Fruit fly (Drosophila melanogaster) whole organism, embryonic: ENCODE data around the gene LManIV.

Experiments
- Antp ChIP-seq: fragments of 200-800 bp; sonication (Bioruptor generic); optimal IDR thresholded peaks from 3 replicates; lab custom pipeline; 2016; ENCODE audit warnings: missing biosample characterization, missing genetic modification characterization
- CG10274 ChIP-seq: fragments of 200-800 bp; sonication (Bioruptor generic); optimal IDR thresholded peaks from 3 replicates; lab custom pipeline; 2017; ENCODE audit warnings: missing biosample characterization, mild to moderate bottlenecking, missing genetic modification characterization
- CG11085 ChIP-seq: fragments of 200-800 bp; sonication (Bioruptor generic); IDR thresholded peaks from 2 replicates; pipeline ENCODE4 v1.3.6; 2022; ENCODE audit warnings: missing biosample characterization, missing genetic modification characterization
- CG12299 ChIP-seq: fragments of 200-800 bp; sonication (Bioruptor generic); optimal IDR thresholded peaks from 2 replicates; lab custom pipeline; 2018; ENCODE audit warnings: missing biosample characterization, mild to moderate bottlenecking, missing genetic modification characterization
- CG13123 ChIP-seq: fragments of 200-800 bp; sonication (Bioruptor generic); optimal IDR thresholded peaks from 2 replicates; lab custom pipeline; 2016; ENCODE audit warnings: missing biosample characterization, missing genetic modification characterization
- CG15601 ChIP-seq: fragments of 200-800 bp; sonication (Bioruptor generic); optimal IDR thresholded peaks from 3 replicates; lab custom pipeline; 2019; ENCODE audit warnings: missing biosample characterization, mild to moderate bottlenecking, missing genetic modification characterization, moderate library complexity
- CG1602 ChIP-seq: fragments of 200-800 bp; sonication (Bioruptor generic); optimal IDR thresholded peaks from 3 replicates; lab custom pipeline; 2016; ENCODE audit warnings: missing biosample characterization, missing genetic modification characterization
- CG18011 ChIP-seq: fragments of 200-800 bp; sonication (Bioruptor generic); optimal IDR thresholded peaks from 2 replicates; lab custom pipeline; 2017; ENCODE audit warnings: missing biosample characterization, missing genetic modification characterization, mild to moderate bottlenecking, moderate library complexity, missing genotype
- CG18262 ChIP-seq: fragments of 200-800 bp; optimal IDR thresholded peaks from 3 replicates; lab custom pipeline; 2019; ENCODE audit warnings: missing biosample characterization, mild to moderate bottlenecking, missing genetic modification characterization, moderate library complexity
- CG2199 ChIP-seq: fragments of 200-800 bp; sonication (Bioruptor generic); IDR thresholded peaks from 3 replicates; pipeline ENCODE4 v1.3.6; 2022; ENCODE audit warnings: missing biosample characterization, missing genetic modification characterization
- CG31224 ChIP-seq: fragments of 200-800 bp; sonication (Bioruptor generic); IDR thresholded peaks from 2 replicates; pipeline ENCODE4 v1.3.6; 2022; ENCODE audit warnings: missing biosample characterization, missing genetic modification characterization
- CG32532 ChIP-seq: fragments of 200-800 bp; sonication (Bioruptor generic); IDR thresholded peaks from 2 replicates; pipeline ENCODE4 v1.3.6; 2022; ENCODE audit warnings: missing biosample characterization, missing genetic modification characterization
- CG3995 ChIP-seq: fragments of 200-800 bp; sonication (Bioruptor generic); optimal IDR thresholded peaks from 3 replicates; lab custom pipeline; 2016; ENCODE audit warnings: missing biosample characterization, missing genetic modification characterization
- CG4282 ChIP-seq: fragments of 200-800 bp; sonication (Bioruptor generic); optimal IDR thresholded peaks from 2 replicates; lab custom pipeline; 2016; ENCODE audit warnings: missing biosample characterization, missing genetic modification characterization
- CG6254 ChIP-seq: fragments of 200-800 bp; sonication (Bioruptor generic); optimal IDR thresholded peaks from 3 replicates; lab custom pipeline; 2017; ENCODE audit warnings: mild to moderate bottlenecking, missing biosample characterization, missing genetic modification reagents, missing genetic modification characterization
- CG6791 ChIP-seq: fragments of 200-800 bp; sonication (Bioruptor generic); IDR thresholded peaks from 3 replicates; pipeline ENCODE4 v1.3.6; 2022; ENCODE audit warnings: missing biosample characterization, missing genetic modification characterization; ENCODE audit not compliant: partially characterized antibody
- CG6813 ChIP-seq: fragments of 200-800 bp; sonication (Bioruptor generic); optimal IDR thresholded peaks from 2 replicates; lab custom pipeline; 2017; ENCODE audit warnings: missing biosample characterization, missing genetic modification characterization, mild to moderate bottlenecking, moderate library complexity, missing genetic modification reagents
- CG8089 ChIP-seq: fragments of 200-800 bp; sonication (Bioruptor generic); optimal IDR thresholded peaks from 3 replicates; lab custom pipeline; 2016; ENCODE audit warnings: missing biosample characterization, missing genetic modification characterization
- CG9797 ChIP-seq: fragments of 200-800 bp; sonication (Bioruptor generic); optimal IDR thresholded peaks from 3 replicates; lab custom pipeline; 2018; ENCODE audit warnings: missing biosample characterization, mild to moderate bottlenecking, missing genetic modification characterization
- CG9932 ChIP-seq: fragments of 200-800 bp; sonication (Bioruptor generic); IDR thresholded peaks from 2 replicates; pipeline ENCODE4 v1.3.6; 2022; ENCODE audit warnings: missing biosample characterization, missing genetic modification characterization
- Dll ChIP-seq: fragments of 200-800 bp; sonication (Bioruptor generic); IDR thresholded peaks from 4 replicates; pipeline ENCODE4 v1.3.6; 2022; ENCODE audit warnings: missing biosample characterization, missing genetic modification characterization; ENCODE audit not compliant: partially characterized antibody
- E2f2 ChIP-seq: fragments of 200-800 bp; sonication (Bioruptor generic); IDR thresholded peaks from 2 replicates; pipeline ENCODE4 v1.3.6; 2022; ENCODE audit warnings: missing biosample characterization, missing genetic modification characterization
- Elba2 ChIP-seq: fragments of 200-800 bp; sonication (Bioruptor generic); optimal IDR thresholded peaks from 3 replicates; lab custom pipeline; 2016; ENCODE audit warnings: missing biosample characterization, missing genetic modification characterization
- Ets65A ChIP-seq: fragments of 200-800 bp; sonication (Bioruptor generic); peaks from one replicate; lab custom pipeline; 2016; ENCODE audit warnings: missing biosample characterization, missing genetic modification characterization
- Fer1 ChIP-seq: fragments of 200-800 bp; sonication (Bioruptor generic); optimal IDR thresholded peaks from 2 replicates; lab custom pipeline; 2017; ENCODE audit warnings: missing biosample characterization, mild to moderate bottlenecking, missing genetic modification characterization
- GATAe ChIP-seq: fragments of 200-800 bp; sonication (Bioruptor generic); conservative IDR thresholded peaks from 2 replicates; pipeline ENCODE4 v1.3.6; 2022; ENCODE audit warnings: missing biosample characterization, missing genetic modification characterization
- Hey ChIP-seq: fragments of 200-800 bp; sonication (Bioruptor generic); optimal IDR thresholded peaks from 3 replicates; lab custom pipeline; 2018; ENCODE audit warnings: missing biosample characterization, mild to moderate bottlenecking, missing genetic modification characterization
- Mrtf ChIP-seq: fragments of 200-800 bp; sonication (Bioruptor generic); IDR thresholded peaks from 3 replicates; pipeline ENCODE4 v1.3.6; 2022; ENCODE audit warnings: missing biosample characterization, missing genetic modification characterization
- Oli ChIP-seq: fragments of 200-800 bp; sonication (Bioruptor generic); optimal IDR thresholded peaks from 2 replicates; lab custom pipeline; 2018; ENCODE audit warnings: missing biosample characterization, mild to moderate bottlenecking, missing genetic modification characterization, moderate library complexity
- Rx ChIP-seq: fragments of 200-800 bp; sonication (Bioruptor generic); IDR thresholded peaks from 2 replicates; pipeline ENCODE4 v1.3.6; 2022; ENCODE audit warnings: missing biosample characterization, missing genetic modification characterization
- Stat92E ChIP-seq, 3 experiments: fragments of >200 bp in 2 of 3; fragments of 200-800 bp in 1 of 3; sonication (Bioruptor generic) in 1 of 3; optimal IDR thresholded peaks; 2 replicates each; lab custom pipeline; 2017 to 2019; ENCODE audit warnings: missing biosample characterization in 3 of 3, missing genetic modification characterization in 3 of 3, mild to moderate bottlenecking in 1 of 3, moderate library complexity in 1 of 3
- ap ChIP-seq: fragments of 200-800 bp; sonication (Bioruptor generic); IDR thresholded peaks from 2 replicates; pipeline ENCODE4 v1.3.6; 2022; ENCODE audit warnings: missing biosample characterization, missing genetic modification characterization
- ato ChIP-seq: fragments of 200-800 bp; sonication (Bioruptor generic); IDR thresholded peaks from 2 replicates; pipeline ENCODE4 v1.3.6; 2022; ENCODE audit warnings: missing biosample characterization, missing genetic modification characterization; ENCODE audit not compliant: partially characterized antibody
- br ChIP-seq: fragments of >200 bp; optimal IDR thresholded peaks from 2 replicates; lab custom pipeline; 2017
- btn ChIP-seq: fragments of 200-800 bp; sonication (Bioruptor generic); optimal IDR thresholded peaks from 2 replicates; lab custom pipeline; 2016; ENCODE audit warnings: missing biosample characterization, missing genetic modification characterization
- ci ChIP-seq: fragments of 200-800 bp; sonication (Bioruptor generic); IDR thresholded peaks from 3 replicates; pipeline ENCODE4 v1.3.6; 2022; ENCODE audit warnings: missing biosample characterization, missing genetic modification characterization
- danr ChIP-seq: fragments of 200-800 bp; sonication (Bioruptor generic); IDR thresholded peaks from 2 replicates; pipeline ENCODE4 v1.3.6; 2022; ENCODE audit warnings: missing biosample characterization, missing genetic modification characterization
- esg ChIP-seq: fragments of 200-800 bp; sonication (Bioruptor generic); conservative IDR thresholded peaks from 2 replicates; pipeline ENCODE4 v1.3.6; 2022; ENCODE audit warnings: missing biosample characterization, missing genetic modification characterization
- jigr1 ChIP-seq: fragments of 200-800 bp; sonication (Bioruptor generic); IDR thresholded peaks from 3 replicates; pipeline ENCODE4 v1.3.6; 2022; ENCODE audit warnings: missing biosample characterization, missing genetic modification characterization
- mam ChIP-seq: fragments of 200-800 bp; sonication (Bioruptor generic); optimal IDR thresholded peaks from 3 replicates; lab custom pipeline; 2016; ENCODE audit warnings: missing biosample characterization, missing genetic modification characterization
- peb ChIP-seq: fragments of 200-800 bp; sonication (Bioruptor generic); IDR thresholded peaks from 2 replicates; pipeline ENCODE4 v1.3.6; 2022; ENCODE audit warnings: missing biosample characterization, missing genetic modification characterization
- pros ChIP-seq: fragments of 200-800 bp; sonication (Bioruptor generic); optimal IDR thresholded peaks from 3 replicates; lab custom pipeline; 2019; ENCODE audit warnings: missing biosample characterization, mild to moderate bottlenecking, missing genetic modification characterization, moderate library complexity
- ro ChIP-seq: fragments of 200-800 bp; sonication (Bioruptor generic); IDR thresholded peaks from 2 replicates; pipeline ENCODE4 v1.3.6; 2022; ENCODE audit warnings: missing biosample characterization, missing genetic modification characterization
- salm ChIP-seq: fragments of 200-800 bp; sonication (Bioruptor generic); optimal IDR thresholded peaks from 2 replicates; lab custom pipeline; 2018; ENCODE audit warnings: missing biosample characterization, mild to moderate bottlenecking, missing genetic modification characterization
- sd ChIP-seq: fragments of 200-800 bp; sonication (Bioruptor generic); optimal IDR thresholded peaks from 3 replicates; lab custom pipeline; 2018; ENCODE audit warnings: missing biosample characterization, mild to moderate bottlenecking, missing genetic modification characterization, moderate library complexity
- sim ChIP-seq: fragments of 200-800 bp; sonication (Bioruptor generic); IDR thresholded peaks from 2 replicates; pipeline ENCODE4 v1.3.6; 2022; ENCODE audit warnings: missing biosample characterization, missing genetic modification characterization
- sqz ChIP-seq: fragments of 200-800 bp; sonication (Bioruptor generic); optimal IDR thresholded peaks from 3 replicates; lab custom pipeline; 2018; ENCODE audit warnings: missing biosample characterization, mild to moderate bottlenecking, missing genetic modification characterization
- tin ChIP-seq: fragments of 200-800 bp; sonication (Bioruptor generic); optimal IDR thresholded peaks from 3 replicates; lab custom pipeline; 2016; ENCODE audit warnings: missing biosample characterization, missing genetic modification characterization
- ttk ChIP-seq: fragments of 200-800 bp; sonication (Bioruptor generic); IDR thresholded peaks from 2 replicates; pipeline ENCODE4 v2.1.2; 2022; ENCODE audit warnings: missing biosample characterization, missing genetic modification characterization
- tup ChIP-seq: fragments of 200-800 bp; sonication (Bioruptor generic); optimal IDR thresholded peaks from 2 replicates; lab custom pipeline; 2016; ENCODE audit warnings: missing biosample characterization, mild to moderate bottlenecking, missing genetic modification characterization, moderate library complexity
- wdn ChIP-seq: fragments of 200-800 bp; sonication (Bioruptor generic); IDR thresholded peaks from 2 replicates; pipeline ENCODE4 v1.3.6; 2022; ENCODE audit warnings: missing biosample characterization, missing genetic modification characterization
- yki ChIP-seq: fragments of >200 bp; optimal IDR thresholded peaks from 3 replicates; lab custom pipeline; 2018

LManIV gene

DNA sequence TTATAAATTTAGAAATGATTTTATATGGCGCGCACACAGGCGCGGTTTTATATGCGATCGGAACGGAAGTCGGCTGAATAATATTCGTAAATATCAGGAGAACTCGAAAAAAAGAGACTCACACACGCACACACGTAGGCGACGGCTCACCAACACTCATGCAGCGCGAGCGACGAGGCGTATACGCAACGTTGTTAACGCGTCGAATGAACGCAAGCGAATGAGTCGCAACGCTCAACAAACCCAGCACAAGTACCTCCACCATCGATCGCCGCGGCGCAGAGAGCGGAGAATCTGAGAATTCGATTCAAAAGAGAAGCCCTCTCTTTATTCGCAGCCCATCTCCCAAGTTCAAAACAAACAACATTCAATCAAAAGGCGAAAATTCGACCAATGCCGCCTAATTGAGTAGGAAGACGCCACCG lies 36.6 kb downstream of the LManIV start (continued):
- TF ChIP-seq CG4282 (GFP tag; lab: Kevin White, UChicago) (peak; percentile 3), yki (lab: Kevin White, UChicago) (peak; percentile 31), esg (no peak), danr (GFP tag; lab: Robert Waterston, UW) (no peak), salm (tag; lab: Kevin White, UChicago) (no peak), Stat92E (GFP tag; optimal IDR thresholded peaks at IDR 0.05; lab: Kevin White, UChicago) (peak in 1 of 3 experiments; percentile 20), CG11085 (GFP tag; lab: Robert Waterston, UW) (no peak), sim (GFP tag; lab: Robert Waterston, UW) (0 out of 2 replicates have a peak, but pooled peaks have one; percentile 43), CG6813 (GFP tag; lab: Kevin White, UChicago) (peak; percentile 32), Rx (GFP tag; lab: Robert Waterston, UW) (no peak), CG9797 (GFP tag; lab: Kevin White, UChicago) (no peak), CG6254 (GFP tag; lab: Kevin White, UChicago) (no peak), Dll (peak; percentile 55; the same call in 2 of the 4 replicates), ttk (no peak), ato (GFP tag; lab: Robert Waterston, UW) (peak; percentile 36; the same call in 1 of the 2 replicates), wdn (peak; percentile 42; the same call in 1 of the 2 replicates), Hey (tag; lab: Kevin White, UChicago) (peak; percentile 52), CG6791 (GFP tag; lab: Robert Waterston, UW) (no peak), Antp (GFP tag; lab: Kevin White, UChicago) (no peak), ro (GFP tag; lab: Robert Waterston, UW) (no peak), CG8089 (no peak), Mrtf (GFP tag; lab: Robert Waterston, UW) (no peak), Oli (tag; lab: Kevin White, UChicago) (no peak), CG31224 (GFP tag; lab: Robert Waterston, UW) (no peak), E2f2 (GFP tag; lab: Robert Waterston, UW) (peak; percentile 32; the same call in 1 of the 2 replicates), Elba2 (GFP tag; lab: Kevin White, UChicago) (no peak), CG2199 (GFP tag; lab: Robert Waterston, UW) (peak; percentile 91; the same call in 1 of the 3 replicates), Fer1 (GFP tag; lab: Kevin White, UChicago) (peak; percentile 77), sd (tag; lab: Kevin White, UChicago) (peak; percentile 55), CG18262 (no peak), CG9932 (GFP tag; lab: Robert Waterston, UW) (peak; percentile 45), mam (GFP tag; lab: Kevin White, UChicago) (peak; percentile 5), tin (GFP tag; lab: Kevin White, UChicago) (no peak), CG3995 (GFP tag; lab: Kevin White, UChicago) (no peak), GATAe (no peak), CG12299 (no peak), peb (GFP tag; lab: Robert Waterston, UW) (no peak), sqz (peak; percentile 55), CG15601 (tag; lab: Kevin White, UChicago) (peak; percentile 28), ci (peak; percentile 84), ap (GFP tag; lab: Robert Waterston, UW) (no peak), tup (GFP tag; lab: Kevin White, UChicago) (no peak), CG13123 (no peak), Ets65A (GFP tag; lab: Kevin White, UChicago) (no peak), CG10274 (no peak), btn (GFP tag; lab: Kevin White, UChicago) (no peak), CG1602 (GFP tag; lab: Kevin White, UChicago) (no peak), br (lab: Kevin White, UChicago) (no peak), CG18011 (no peak), CG32532 (peak; percentile 77), jigr1 (GFP tag; lab: Robert Waterston, UW) (no peak), pros (GFP tag; lab: Kevin White, UChicago) (peak; percentile 4)
